Fruit fly (Drosophila melanogaster): ENCODE measurements around the gene FMRFaR.

The FMRFaR gene

DNA sequence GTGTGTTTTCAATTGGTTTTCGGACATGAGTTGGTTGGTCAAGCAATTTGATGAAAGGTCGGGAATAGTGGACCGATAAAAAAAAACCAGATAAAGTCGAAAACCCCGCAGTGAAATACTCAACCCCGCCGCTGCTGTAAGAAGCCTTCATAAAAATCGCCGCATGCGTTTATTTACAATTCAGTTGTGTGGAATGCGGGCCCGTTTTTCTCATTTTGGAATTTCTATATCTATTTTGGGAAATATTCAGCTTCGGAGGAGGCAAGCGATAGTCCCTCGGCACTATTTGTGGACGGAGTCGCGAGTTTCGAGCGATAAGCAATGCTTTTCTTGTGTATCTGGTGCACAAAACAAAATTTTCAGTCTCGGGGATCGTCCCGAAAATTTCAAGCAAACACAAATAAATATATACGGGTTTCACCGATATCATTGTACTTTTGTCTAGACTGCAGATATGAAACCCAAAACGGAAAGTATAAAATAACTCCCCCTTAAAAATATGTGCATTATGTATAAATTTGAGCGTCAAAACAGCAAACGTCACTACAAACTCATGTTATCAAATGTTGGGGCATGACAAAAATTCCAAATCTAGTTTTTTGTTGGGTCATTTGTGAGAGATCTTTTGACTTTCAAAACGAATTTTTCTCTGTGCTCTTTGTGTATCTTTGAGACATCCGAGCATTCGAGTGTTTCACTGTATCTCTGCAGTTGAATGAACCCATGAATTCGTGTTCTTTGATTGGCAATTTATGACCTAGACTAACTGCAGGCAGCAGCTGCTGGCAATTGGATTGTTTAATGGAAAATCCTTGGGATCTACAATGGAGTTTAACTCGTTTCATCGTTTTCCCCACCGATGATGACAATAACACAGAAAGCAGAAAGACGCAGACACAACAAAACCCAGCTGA lies 57.7 kb downstream of the FMRFaR start (continued):
- no peak for TF ChIP-seq Optix (GFP tag; IDR thresholded peaks at IDR 0.05)
- TF ChIP-seq CG18011 (GFP tag; optimal IDR thresholded peaks at IDR 0.05): no peak
- TF ChIP-seq tap (tag; optimal IDR thresholded peaks at IDR 0.05): no peak
- no peak for TF ChIP-seq cwo (GFP tag; optimal IDR thresholded peaks at IDR 0.05)
- no peak for TF ChIP-seq CG12219 (GFP tag; optimal IDR thresholded peaks at IDR 0.05)
- TF ChIP-seq pan (optimal IDR thresholded peaks at IDR 0.05): no peak
- TF ChIP-seq pan (GFP tag; optimal IDR thresholded peaks at IDR 0.05 in 1 of 2, IDR thresholded peaks at IDR 0.05 in 1 of 2): no peak
- TF ChIP-seq Hsf (GFP tag; optimal IDR thresholded peaks at IDR 0.05): peak; percentile 11
- peak; percentile 42 for TF ChIP-seq Med (GFP tag)
- TF ChIP-seq CG11504 (tag; optimal IDR thresholded peaks at IDR 0.05): peak; percentile 42
- no peak for TF ChIP-seq sens-2 (GFP tag; IDR thresholded peaks at IDR 0.05)
- TF ChIP-seq Nf-YC (tag; optimal IDR thresholded peaks at IDR 0.05): peak; percentile 9
- TF ChIP-seq Trl (optimal IDR thresholded peaks at IDR 0.05): no peak
- TF ChIP-seq Trl (GFP tag; optimal IDR thresholded peaks at IDR 0.05): no peak
- TF ChIP-seq fd3F (GFP tag; optimal IDR thresholded peaks at IDR 0.05): no peak
- TF ChIP-seq cg (GFP tag; optimal IDR thresholded peaks at IDR 0.05): no peak
- peak; percentile 7 for TF ChIP-seq CG12769 (tag; optimal IDR thresholded peaks at IDR 0.05)
- TF ChIP-seq hb (GFP tag; IDR thresholded peaks at IDR 0.05; ENCODE audit: partially characterized antibody): no peak
- TF ChIP-seq CG14710 (tag; optimal IDR thresholded peaks at IDR 0.05): peak; percentile 30
- TF ChIP-seq CrebB (tag; optimal IDR thresholded peaks at IDR 0.05): no peak
- no peak for TF ChIP-seq crp (GFP tag; optimal IDR thresholded peaks at IDR 0.05)
- TF ChIP-seq CG33557 (GFP tag; optimal IDR thresholded peaks at IDR 0.05): peak; percentile 63
- no peak for TF ChIP-seq CG11247 (GFP tag; IDR thresholded peaks at IDR 0.05)
- TF ChIP-seq CG7928 (GFP tag; optimal IDR thresholded peaks at IDR 0.05): no peak
- no peak for TF ChIP-seq inv (GFP tag; IDR thresholded peaks at IDR 0.05; ENCODE audit: partially characterized antibody)
- no peak for TF ChIP-seq Dll (GFP tag; IDR thresholded peaks at IDR 0.05; ENCODE audit: partially characterized antibody)
- TF ChIP-seq gsb (GFP tag; IDR thresholded peaks at IDR 0.05): no peak
- TF ChIP-seq pum (GFP tag; optimal IDR thresholded peaks at IDR 0.05): no peak
- peak; percentile 11 for TF ChIP-seq CG15601 (tag; optimal IDR thresholded peaks at IDR 0.05)
- no peak for TF ChIP-seq knrl (GFP tag; IDR thresholded peaks at IDR 0.05; ENCODE audit: partially characterized antibody)
- TF ChIP-seq bsh (GFP tag; optimal IDR thresholded peaks at IDR 0.05): peak in 1 of 2 experiments; percentile 49
- TF ChIP-seq GATAe (GFP tag; conservative IDR thresholded peaks at IDR 0.05): no peak
- TF ChIP-seq CG12942 (GFP tag; optimal IDR thresholded peaks at IDR 0.05): no peak
- peak in 1 of 3 experiments; percentile 13 for TF ChIP-seq Stat92E (GFP tag; optimal IDR thresholded peaks at IDR 0.05)
- TF ChIP-seq Bdp1 (GFP tag; optimal IDR thresholded peaks at IDR 0.05): no peak
- TF ChIP-seq slp2 (GFP tag; optimal IDR thresholded peaks at IDR 0.05): peak; percentile 9
- 0 out of 2 replicates have a peak, but pooled peaks have one; percentile 9 for TF ChIP-seq vvl (GFP tag; IDR thresholded peaks at IDR 0.05)
- peak; percentile 42 for TF ChIP-seq bab2 (GFP tag; optimal IDR thresholded peaks at IDR 0.05)
- peak; percentile 10 for TF ChIP-seq ind (GFP tag; optimal IDR thresholded peaks at IDR 0.05)
- no peak for TF ChIP-seq CG1792 (GFP tag; optimal IDR thresholded peaks at IDR 0.05)
- TF ChIP-seq Side (GFP tag; optimal IDR thresholded peaks at IDR 0.05): no peak
- no peak for TF ChIP-seq Mes4 (GFP tag; optimal IDR thresholded peaks at IDR 0.05)
- peak; percentile 43 for TF ChIP-seq nerfin-1 (tag; optimal IDR thresholded peaks at IDR 0.05)
- TF ChIP-seq H2.0 (GFP tag; IDR thresholded peaks at IDR 0.05): no peak
- TF ChIP-seq kah (GFP tag; optimal IDR thresholded peaks at IDR 0.05): peak; percentile 36
- TF ChIP-seq pnt (GFP tag; optimal IDR thresholded peaks at IDR 0.05): no peak
- TF ChIP-seq Awh (GFP tag; IDR thresholded peaks at IDR 0.05): no peak
- TF ChIP-seq sob (GFP tag; IDR thresholded peaks at IDR 0.05): no peak
- TF ChIP-seq Myb (GFP tag; optimal IDR thresholded peaks at IDR 0.05): no peak
